Fruit fly (Drosophila melanogaster) whole organism, prepupa: ENCODE results near the gene Set.

ENCODE experiments used
- Blimp-1 ChIP-seq: fragments of 200-800 bp; sonication (Bioruptor generic); optimal IDR thresholded peaks from 3 replicates; lab custom pipeline; 2017; ENCODE audit warnings: missing biosample characterization, missing genetic modification characterization, mild to moderate bottlenecking, moderate library complexity, missing genetic modification reagents
- CG10669 ChIP-seq: fragments of 200-800 bp; sonication (Bioruptor generic); optimal IDR thresholded peaks from 3 replicates; lab custom pipeline; 2018; ENCODE audit warnings: missing biosample characterization, mild to moderate bottlenecking, missing genetic modification characterization, moderate library complexity
- CG11294 ChIP-seq: fragments of 200-800 bp; sonication (Bioruptor generic); IDR thresholded peaks from 2 replicates; pipeline ENCODE4 v1.3.6; 2022; ENCODE audit warnings: missing biosample characterization, missing genetic modification characterization
- CG11762 ChIP-seq: fragments of 200-800 bp; sonication (Bioruptor generic); optimal IDR thresholded peaks from 3 replicates; lab custom pipeline; 2016; ENCODE audit warnings: missing biosample characterization, missing genetic modification characterization; ENCODE audit not compliant: insufficient read depth
- CG11902 ChIP-seq: fragments of 200-800 bp; sonication (Bioruptor generic); optimal IDR thresholded peaks from 3 replicates; lab custom pipeline; 2016; ENCODE audit warnings: missing biosample characterization, missing genetic modification characterization
- CG15336 ChIP-seq: fragments of 200-800 bp; sonication (Bioruptor generic); IDR thresholded peaks from 2 replicates; pipeline ENCODE4 v1.3.6; 2022; ENCODE audit warnings: missing biosample characterization, missing genetic modification characterization
- CG1621 ChIP-seq: fragments of 200-800 bp; sonication (Bioruptor generic); optimal IDR thresholded peaks from 3 replicates; lab custom pipeline; 2018; ENCODE audit warnings: missing biosample characterization, mild to moderate bottlenecking, missing genetic modification characterization
- CG16779 ChIP-seq: fragments of 200-800 bp; sonication (Bioruptor generic); optimal IDR thresholded peaks from 3 replicates; lab custom pipeline; 2017; ENCODE audit warnings: missing biosample characterization, mild to moderate bottlenecking, missing genetic modification characterization
- CG31627 ChIP-seq: fragments of 200-800 bp; sonication (Bioruptor generic); optimal IDR thresholded peaks from 3 replicates; lab custom pipeline; 2016; ENCODE audit warnings: missing biosample characterization, missing genetic modification characterization
- CG34406 ChIP-seq: fragments of 200-800 bp; sonication (Bioruptor generic); optimal IDR thresholded peaks from 3 replicates; lab custom pipeline; 2016; ENCODE audit warnings: missing biosample characterization, missing genetic modification characterization
- CG3919 ChIP-seq: fragments of 200-800 bp; sonication (Bioruptor generic); optimal IDR thresholded peaks from 3 replicates; lab custom pipeline; 2016; ENCODE audit warnings: missing biosample characterization, missing genetic modification characterization
- CG4318 ChIP-seq: fragments of 200-800 bp; sonication (Bioruptor generic); optimal IDR thresholded peaks from 3 replicates; lab custom pipeline; 2017; ENCODE audit warnings: missing biosample characterization, mild to moderate bottlenecking, missing genetic modification characterization
- CG6163 ChIP-seq: fragments of 200-800 bp; sonication (Bioruptor generic); IDR thresholded peaks from 3 replicates; pipeline ENCODE4 v1.3.6; 2022; ENCODE audit warnings: missing biosample characterization, missing genetic modification characterization
- CG6276 ChIP-seq: fragments of 200-800 bp; sonication (Bioruptor generic); optimal IDR thresholded peaks from 2 replicates; lab custom pipeline; 2017; ENCODE audit warnings: missing biosample characterization, mild to moderate bottlenecking, missing genetic modification characterization
- CG6792 ChIP-seq: fragments of 200-800 bp; sonication (Bioruptor generic); optimal IDR thresholded peaks from 3 replicates; lab custom pipeline; 2016; ENCODE audit warnings: missing biosample characterization, missing genetic modification characterization
- CG7368 ChIP-seq: fragments of 200-800 bp; sonication (Bioruptor generic); optimal IDR thresholded peaks from 3 replicates; lab custom pipeline; 2016; ENCODE audit warnings: missing biosample characterization, missing genetic modification characterization
- CG8319 ChIP-seq: fragments of 200-800 bp; sonication (Bioruptor generic); optimal IDR thresholded peaks from 3 replicates; lab custom pipeline; 2016; ENCODE audit warnings: missing biosample characterization, missing genetic modification characterization
- CG8632 ChIP-seq: fragments of 200-800 bp; sonication (Bioruptor generic); optimal IDR thresholded peaks from 3 replicates; lab custom pipeline; 2016; ENCODE audit warnings: missing biosample characterization, missing genetic modification characterization
- CG9139 ChIP-seq: fragments of 200-800 bp; sonication (Bioruptor generic); optimal IDR thresholded peaks from 3 replicates; lab custom pipeline; 2017; ENCODE audit warnings: missing biosample characterization, mild to moderate bottlenecking, missing genetic modification characterization
- Eip78C ChIP-seq: fragments of 200-800 bp; sonication (Bioruptor generic); peaks from one replicate; lab custom pipeline; 2016; ENCODE audit warnings: missing biosample characterization, missing genetic modification characterization
- Eip93F ChIP-seq: fragments of 200-800 bp; sonication (Bioruptor generic); optimal IDR thresholded peaks from 2 replicates; lab custom pipeline; 2016; ENCODE audit warnings: missing biosample characterization, mild to moderate bottlenecking, missing genetic modification characterization
- Ets21C ChIP-seq: fragments of 200-800 bp; sonication (Bioruptor generic); optimal IDR thresholded peaks from 3 replicates; lab custom pipeline; 2016; ENCODE audit warnings: missing biosample characterization, missing genetic modification characterization
- Gug ChIP-seq: fragments of 200-800 bp; sonication (Bioruptor generic); IDR thresholded peaks from 2 replicates; pipeline ENCODE4 v1.3.6; 2022; ENCODE audit warnings: missing biosample characterization, missing genetic modification characterization
- Hr38 ChIP-seq: sonication (Bioruptor generic); optimal IDR thresholded peaks from 2 replicates; lab custom pipeline; 2016; ENCODE audit warnings: missing biosample characterization, missing genetic modification characterization
- Hr4 ChIP-seq: fragments of 200-800 bp; sonication (Bioruptor generic); optimal IDR thresholded peaks from 3 replicates; lab custom pipeline; 2016; ENCODE audit warnings: missing biosample characterization, missing genetic modification characterization
- Met ChIP-seq: fragments of 200-800 bp; sonication (Bioruptor generic); optimal IDR thresholded peaks from 3 replicates; lab custom pipeline; 2016; ENCODE audit warnings: missing biosample characterization, missing genetic modification characterization
- OdsH ChIP-seq: fragments of 200-800 bp; sonication (Bioruptor generic); optimal IDR thresholded peaks from 3 replicates; lab custom pipeline; 2016; ENCODE audit warnings: missing biosample characterization, missing genetic modification characterization
- Sox102F ChIP-seq: fragments of 200-800 bp; sonication (Bioruptor generic); optimal IDR thresholded peaks from 2 replicates; lab custom pipeline; 2016; ENCODE audit warnings: missing biosample characterization, mild to moderate bottlenecking, missing genetic modification characterization
- achi ChIP-seq: fragments of 200-800 bp; sonication (Bioruptor generic); optimal IDR thresholded peaks from 3 replicates; lab custom pipeline; 2016; ENCODE audit warnings: missing biosample characterization, missing genetic modification characterization
- acj6 ChIP-seq: fragments of 200-800 bp; sonication (Bioruptor generic); optimal IDR thresholded peaks from 3 replicates; lab custom pipeline; 2016; ENCODE audit warnings: missing biosample characterization, missing genetic modification characterization
- cyc ChIP-seq: fragments of 200-800 bp; sonication (Bioruptor generic); optimal IDR thresholded peaks from 3 replicates; lab custom pipeline; 2016; ENCODE audit warnings: missing biosample characterization, missing genetic modification characterization
- dsx ChIP-seq: fragments of 200-800 bp; optimal IDR thresholded peaks from 3 replicates; lab custom pipeline; 2019; ENCODE audit warnings: missing biosample characterization, mild to moderate bottlenecking, missing genetic modification characterization, moderate library complexity; ENCODE audit not compliant: poor library complexity, severe bottlenecking
- eg ChIP-seq: fragments of 200-800 bp; sonication (Bioruptor generic); IDR thresholded peaks from 3 replicates; pipeline ENCODE4 v1.3.6; 2022; ENCODE audit warnings: missing biosample characterization, missing genetic modification characterization
- esn ChIP-seq: fragments of 200-800 bp; sonication (Bioruptor generic); optimal IDR thresholded peaks from 2 replicates; lab custom pipeline; 2016; ENCODE audit warnings: missing biosample characterization, mild to moderate bottlenecking, missing genetic modification characterization, moderate library complexity
- lz ChIP-seq: fragments of 200-800 bp; sonication (Bioruptor generic); optimal IDR thresholded peaks from 3 replicates; lab custom pipeline; 2016; ENCODE audit warnings: missing biosample characterization, missing genetic modification characterization
- net ChIP-seq: fragments of 200-800 bp; sonication (Bioruptor generic); optimal IDR thresholded peaks from 3 replicates; lab custom pipeline; 2016; ENCODE audit warnings: missing biosample characterization, missing genetic modification characterization
- salr ChIP-seq, 2 experiments: fragments of 200-800 bp; sonication (Bioruptor generic); optimal IDR thresholded peaks; 3 replicates each; lab custom pipeline; 2016 to 2018; ENCODE audit warnings: missing biosample characterization in 2 of 2, missing genetic modification characterization in 2 of 2, mild to moderate bottlenecking in 1 of 2
- spab ChIP-seq: fragments of 200-800 bp; sonication (Bioruptor generic); optimal IDR thresholded peaks from 2 replicates; lab custom pipeline; 2017; ENCODE audit warnings: missing biosample characterization, mild to moderate bottlenecking, missing genetic modification characterization, missing genetic modification reagents
- svp ChIP-seq: fragments of 200-800 bp; sonication (Bioruptor generic); peaks from one replicate; lab custom pipeline; 2016; ENCODE audit warnings: missing biosample characterization, missing genetic modification characterization
- topi ChIP-seq: fragments of 200-800 bp; sonication (Bioruptor generic); optimal IDR thresholded peaks from 3 replicates; lab custom pipeline; 2016; ENCODE audit warnings: missing biosample characterization, missing genetic modification characterization
- vri ChIP-seq: fragments of 200-800 bp; sonication (Bioruptor generic); optimal IDR thresholded peaks from 3 replicates; lab custom pipeline; 2016; ENCODE audit warnings: missing biosample characterization, mild to moderate bottlenecking, missing genetic modification characterization

Gene Set

dm6 chr3R:15293005-15293877 lies 29.9 kb downstream of the Set start (continued):
- TF ChIP-seq Gug = no peak
- no peak for TF ChIP-seq CG16779 (tag; lab: Kevin White, UChicago)
- no peak for TF ChIP-seq CG11294 (GFP tag; lab: Robert Waterston, UW)
- no peak for TF ChIP-seq CG15336
- TF ChIP-seq dsx (GFP tag; lab: Kevin White, UChicago) = no peak
- no peak for TF ChIP-seq CG3919 (GFP tag; lab: Kevin White, UChicago)
- TF ChIP-seq CG10669 (GFP tag; lab: Kevin White, UChicago) = no peak
- peak; percentile 18 for TF ChIP-seq Eip93F (GFP tag; lab: Kevin White, UChicago)
- peak; percentile 51 for TF ChIP-seq cyc (GFP tag; lab: Kevin White, UChicago)
- peak; percentile 48 for TF ChIP-seq vri (GFP tag; lab: Kevin White, UChicago)
- TF ChIP-seq CG7368 = no peak
- peak; percentile 32 for TF ChIP-seq Ets21C (GFP tag; lab: Kevin White, UChicago)
- no peak for TF ChIP-seq OdsH (GFP tag; lab: Kevin White, UChicago)
- TF ChIP-seq CG31627 (GFP tag; lab: Kevin White, UChicago) = no peak
- no peak for TF ChIP-seq salr (GFP tag; optimal IDR thresholded peaks at IDR 0.05; lab: Kevin White, UChicago)
- no peak for TF ChIP-seq achi (GFP tag; lab: Kevin White, UChicago)
- TF ChIP-seq CG34406 (GFP tag; lab: Kevin White, UChicago) = peak; percentile 33
- peak; percentile 33 for TF ChIP-seq CG6792 (GFP tag; lab: Kevin White, UChicago)
- TF ChIP-seq CG6276 (GFP tag; lab: Kevin White, UChicago) = no peak
- TF ChIP-seq CG11902 (GFP tag; lab: Kevin White, UChicago) = peak; percentile 23
- TF ChIP-seq Eip78C (GFP tag; lab: Kevin White, UChicago) = peak; percentile 79
- TF ChIP-seq Hr38 (GFP tag; lab: Kevin White, UChicago) = no peak
- no peak for TF ChIP-seq eg
- peak; percentile 38 for TF ChIP-seq topi (GFP tag; lab: Kevin White, UChicago)
- no peak for TF ChIP-seq CG1621 (tag; lab: Kevin White, UChicago)
- no peak for TF ChIP-seq CG4318
- peak; percentile 1 for TF ChIP-seq CG9139 (GFP tag; lab: Kevin White, UChicago)
- TF ChIP-seq esn (GFP tag; lab: Kevin White, UChicago) = peak; percentile 66
- peak; percentile 68 for TF ChIP-seq Met (GFP tag; lab: Kevin White, UChicago)
- no peak for TF ChIP-seq Hr4
- TF ChIP-seq Sox102F (GFP tag; lab: Kevin White, UChicago) = peak; percentile 52
- peak; percentile 67 for TF ChIP-seq Blimp-1 (GFP tag; lab: Kevin White, UChicago)
- no peak for TF ChIP-seq CG8319
- no peak for TF ChIP-seq CG11762 (GFP tag; lab: Kevin White, UChicago)
- peak; percentile 60 for TF ChIP-seq lz (GFP tag; lab: Kevin White, UChicago)
- no peak for TF ChIP-seq svp (GFP tag; lab: Kevin White, UChicago)
- TF ChIP-seq net (GFP tag; lab: Kevin White, UChicago) = no peak
- no peak for TF ChIP-seq acj6
- TF ChIP-seq CG6163 (GFP tag; lab: Robert Waterston, UW) = peak; percentile 22; the same call in 1 of the 3 replicates
- no peak for TF ChIP-seq spab (GFP tag; lab: Kevin White, UChicago)
- peak; percentile 6 for TF ChIP-seq CG8632 (GFP tag; lab: Kevin White, UChicago)
